Fruit fly (Drosophila melanogaster) whole organism, embryonic: ENCODE data around the gene Mabi.

Experiments used
- Abd-B ChIP-seq: fragments of 200-800 bp; sonication (Bioruptor generic); optimal IDR thresholded peaks from 2 replicates; lab custom pipeline; 2018; ENCODE audit warnings: missing biosample characterization, mild to moderate bottlenecking, missing genetic modification characterization, moderate library complexity
- Adf1 ChIP-seq: fragments of 200-800 bp; sonication (Bioruptor generic); IDR thresholded peaks from 2 replicates; pipeline ENCODE4 v1.3.6; 2022; ENCODE audit warnings: missing biosample characterization, missing genetic modification characterization
- Awh ChIP-seq: fragments of 200-800 bp; sonication (Bioruptor generic); IDR thresholded peaks from 2 replicates; pipeline ENCODE4, ENCODE4 v1.3.6; 2022; ENCODE audit warnings: missing biosample characterization, missing genetic modification characterization
- B-H2 ChIP-seq: fragments of 200-800 bp; sonication (Bioruptor generic); optimal IDR thresholded peaks from 2 replicates; lab custom pipeline; 2018; ENCODE audit warnings: missing biosample characterization, mild to moderate bottlenecking, missing genetic modification characterization
- CG10274 ChIP-seq: fragments of 200-800 bp; sonication (Bioruptor generic); optimal IDR thresholded peaks from 3 replicates; lab custom pipeline; 2017; ENCODE audit warnings: missing biosample characterization, mild to moderate bottlenecking, missing genetic modification characterization
- CG10543 ChIP-seq: fragments of 200-800 bp; sonication (Bioruptor generic); optimal IDR thresholded peaks from 3 replicates; lab custom pipeline; 2017; ENCODE audit warnings: missing biosample characterization, mild to moderate bottlenecking, missing genetic modification characterization, moderate library complexity
- CG12769 ChIP-seq: fragments of 200-800 bp; sonication (Bioruptor generic); optimal IDR thresholded peaks from 2 replicates; lab custom pipeline; 2019; ENCODE audit warnings: missing biosample characterization, mild to moderate bottlenecking, missing genetic modification characterization, moderate library complexity
- CG14441 ChIP-seq: fragments of 200-800 bp; sonication (Bioruptor generic); IDR thresholded peaks from 2 replicates; pipeline ENCODE4 v1.3.6; 2022; ENCODE audit warnings: missing biosample characterization, missing genetic modification characterization
- CG15073 ChIP-seq: fragments of 200-800 bp; sonication (Bioruptor generic); optimal IDR thresholded peaks from 2 replicates; lab custom pipeline; 2016; ENCODE audit warnings: missing biosample characterization, missing genetic modification characterization
- CG17328 ChIP-seq: fragments of 200-800 bp; sonication (Bioruptor generic); IDR thresholded peaks from 2 replicates; pipeline ENCODE4 v1.3.6; 2022; ENCODE audit warnings: missing biosample characterization, missing genetic modification characterization
- CG30403 ChIP-seq: fragments of 200-800 bp; sonication (Bioruptor generic); optimal IDR thresholded peaks from 3 replicates; lab custom pipeline; 2016; ENCODE audit warnings: missing biosample characterization, missing genetic modification characterization
- CG3281 ChIP-seq: fragments of 200-800 bp; sonication (Bioruptor generic); optimal IDR thresholded peaks from 3 replicates; lab custom pipeline; 2017; ENCODE audit warnings: missing biosample characterization, mild to moderate bottlenecking, missing genetic modification characterization
- CG43689 ChIP-seq: fragments of 200-800 bp; sonication (Bioruptor generic); IDR thresholded peaks from 2 replicates; pipeline ENCODE4 v1.3.6; 2022; ENCODE audit warnings: missing biosample characterization, missing genetic modification characterization
- CG4617 ChIP-seq: fragments of 200-800 bp; sonication (Bioruptor generic); optimal IDR thresholded peaks from 3 replicates; lab custom pipeline; 2016; ENCODE audit warnings: missing biosample characterization, missing genetic modification characterization, borderline replicate concordance
- CG6254 ChIP-seq: fragments of 200-800 bp; sonication (Bioruptor generic); optimal IDR thresholded peaks from 3 replicates; lab custom pipeline; 2017; ENCODE audit warnings: mild to moderate bottlenecking, missing biosample characterization, missing genetic modification reagents, missing genetic modification characterization
- CG6689 ChIP-seq: fragments of 200-800 bp; sonication (Bioruptor generic); IDR thresholded peaks from 2 replicates; pipeline ENCODE4 v1.3.6; 2022; ENCODE audit warnings: missing biosample characterization, missing genetic modification characterization
- CG7271 ChIP-seq: fragments of 200-800 bp; sonication (Bioruptor generic); optimal IDR thresholded peaks from 2 replicates; lab custom pipeline; 2018; ENCODE audit warnings: missing biosample characterization, mild to moderate bottlenecking, missing genetic modification characterization, moderate library complexity
- CG8924 ChIP-seq: fragments of 200-800 bp; optimal IDR thresholded peaks from 3 replicates; lab custom pipeline; 2019; ENCODE audit warnings: missing biosample characterization, mild to moderate bottlenecking, missing genetic modification characterization, moderate library complexity
- CG8944 ChIP-seq: fragments of 200-800 bp; sonication (Bioruptor generic); optimal IDR thresholded peaks from 3 replicates; lab custom pipeline; 2016; ENCODE audit warnings: missing biosample characterization, missing genetic modification characterization
- D19B ChIP-seq: fragments of 200-800 bp; sonication (Bioruptor generic); optimal IDR thresholded peaks from 2 replicates; lab custom pipeline; 2017; ENCODE audit warnings: missing biosample characterization, mild to moderate bottlenecking, missing genetic modification characterization
- Elba2 ChIP-seq: fragments of 200-800 bp; sonication (Bioruptor generic); optimal IDR thresholded peaks from 3 replicates; lab custom pipeline; 2016; ENCODE audit warnings: missing biosample characterization, missing genetic modification characterization
- Hey ChIP-seq: fragments of 200-800 bp; sonication (Bioruptor generic); optimal IDR thresholded peaks from 3 replicates; lab custom pipeline; 2018; ENCODE audit warnings: missing biosample characterization, mild to moderate bottlenecking, missing genetic modification characterization
- Lim3 ChIP-seq: fragments of 200-800 bp; sonication (Bioruptor generic); IDR thresholded peaks from 2 replicates; pipeline ENCODE4 v1.3.6; 2022; ENCODE audit warnings: missing biosample characterization, missing genetic modification characterization
- MBD-R2 ChIP-seq: fragments of 200-800 bp; sonication (Bioruptor generic); IDR thresholded peaks from 2 replicates; pipeline ENCODE4 v1.3.6; 2022; ENCODE audit warnings: missing biosample characterization, missing genetic modification characterization
- MESR4 ChIP-seq: fragments of 200-800 bp; sonication (Bioruptor generic); optimal IDR thresholded peaks from 2 replicates; lab custom pipeline; 2018; ENCODE audit warnings: missing biosample characterization, mild to moderate bottlenecking, missing genetic modification characterization, moderate library complexity
- NC2β ChIP-seq: fragments of 200-800 bp; sonication (Bioruptor generic); optimal IDR thresholded peaks from 2 replicates; lab custom pipeline; 2016; ENCODE audit warnings: missing biosample characterization, missing genetic modification characterization
- NfI ChIP-seq: fragments of 200-800 bp; sonication (Bioruptor generic); optimal IDR thresholded peaks from 3 replicates; lab custom pipeline; 2018; ENCODE audit warnings: missing biosample characterization, mild to moderate bottlenecking, missing genetic modification characterization, moderate library complexity
- Sry-β ChIP-seq: fragments of 200-800 bp; sonication (Bioruptor generic); optimal IDR thresholded peaks from 2 replicates; lab custom pipeline; 2018; ENCODE audit warnings: missing biosample characterization, mild to moderate bottlenecking, missing genetic modification characterization, moderate library complexity
- TFAM ChIP-seq: fragments of 200-800 bp; sonication (Bioruptor generic); optimal IDR thresholded peaks from 2 replicates; lab custom pipeline; 2017; ENCODE audit warnings: missing biosample characterization, missing genetic modification characterization, inconsistent platforms
- ab ChIP-seq: fragments of 200-800 bp; sonication (Bioruptor generic); optimal IDR thresholded peaks from 2 replicates; lab custom pipeline; 2016; ENCODE audit warnings: missing biosample characterization, missing genetic modification characterization
- ara ChIP-seq: fragments of 200-800 bp; sonication (Bioruptor generic); IDR thresholded peaks from 2 replicates; pipeline ENCODE4 v1.3.6; 2022; ENCODE audit warnings: missing biosample characterization, missing genetic modification characterization
- ewg ChIP-seq: fragments of 200-800 bp; sonication (Bioruptor generic); optimal IDR thresholded peaks from 3 replicates; lab custom pipeline; 2017; ENCODE audit warnings: mild to moderate bottlenecking, missing biosample characterization, missing genetic modification reagents, missing genetic modification characterization
- exex ChIP-seq: fragments of 200-800 bp; sonication (Bioruptor generic); optimal IDR thresholded peaks from 4 replicates; lab custom pipeline; 2018; ENCODE audit warnings: missing biosample characterization, mild to moderate bottlenecking, missing genetic modification characterization, moderate library complexity
- fd102C ChIP-seq: fragments of 200-800 bp; sonication (Bioruptor generic); optimal IDR thresholded peaks from 2 replicates; lab custom pipeline; 2018; ENCODE audit warnings: missing biosample characterization, mild to moderate bottlenecking, missing genetic modification characterization, moderate library complexity
- hb ChIP-seq: fragments of 200-800 bp; sonication (Bioruptor generic); IDR thresholded peaks from 3 replicates; pipeline ENCODE4 v1.3.6; 2022; ENCODE audit warnings: missing biosample characterization, missing genetic modification characterization; ENCODE audit not compliant: partially characterized antibody
- hkb ChIP-seq, 2 experiments: fragments of 200-800 bp in 1 of 2; fragments of >200 bp in 1 of 2; sonication (Bioruptor generic) in 1 of 2; IDR thresholded peaks in 1 of 2; optimal IDR thresholded peaks in 1 of 2; 2 replicates each; pipeline versions ENCODE4 v1.3.6 to Lab custom; 2017 to 2022; ENCODE audit warnings: missing biosample characterization in 1 of 2, missing genetic modification characterization in 1 of 2
- luna ChIP-seq: fragments of 200-800 bp; sonication (Bioruptor generic); optimal IDR thresholded peaks from 2 replicates; lab custom pipeline; 2016; ENCODE audit warnings: missing biosample characterization, missing genetic modification characterization
- mld ChIP-seq: fragments of 200-800 bp; sonication (Bioruptor generic); IDR thresholded peaks from 3 replicates; pipeline ENCODE4 v1.3.6; 2022; ENCODE audit warnings: missing biosample characterization, missing genetic modification characterization; ENCODE audit not compliant: partially characterized antibody
- pan ChIP-seq, 4 experiments: fragments of >200 bp in 3 of 4; fragments of 200-800 bp in 1 of 4; sonication (Bioruptor generic) in 1 of 4; optimal IDR thresholded peaks in 3 of 4; IDR thresholded peaks in 1 of 4; 2 replicates each; pipeline versions ENCODE4 v1.3.6 to Lab custom; 2017 to 2022; ENCODE audit warnings: missing biosample characterization in 2 of 4, missing genetic modification characterization in 2 of 4, mixed read lengths in 1 of 4
- run ChIP-seq: fragments of 200-800 bp; sonication (Bioruptor generic); optimal IDR thresholded peaks from 3 replicates; lab custom pipeline; 2018; ENCODE audit warnings: missing biosample characterization, mild to moderate bottlenecking, missing genetic modification characterization
- scrt ChIP-seq: fragments of 200-800 bp; sonication (Bioruptor generic); optimal IDR thresholded peaks from 2 replicates; lab custom pipeline; 2018; ENCODE audit warnings: missing biosample characterization, mild to moderate bottlenecking, missing genetic modification characterization, moderate library complexity
- slbo ChIP-seq: fragments of 200-800 bp; sonication (Bioruptor generic); IDR thresholded peaks from 2 replicates; pipeline ENCODE4 v1.3.6; 2022; ENCODE audit warnings: missing biosample characterization, missing genetic modification characterization
- sob ChIP-seq: fragments of 200-800 bp; sonication (Bioruptor generic); IDR thresholded peaks from 2 replicates; pipeline ENCODE4 v1.3.6; 2022; ENCODE audit warnings: missing biosample characterization, missing genetic modification characterization
- ssp ChIP-seq: fragments of 200-800 bp; sonication (Bioruptor generic); IDR thresholded peaks from 2 replicates; pipeline ENCODE4 v1.3.6; 2022; ENCODE audit warnings: missing biosample characterization, missing genetic modification characterization
- wek ChIP-seq: fragments of 200-800 bp; sonication (Bioruptor generic); optimal IDR thresholded peaks from 3 replicates; lab custom pipeline; 2018; ENCODE audit warnings: missing biosample characterization, mild to moderate bottlenecking, missing genetic modification characterization, moderate library complexity
- zen ChIP-seq: fragments of 200-800 bp; sonication (Bioruptor generic); optimal IDR thresholded peaks from 3 replicates; lab custom pipeline; 2018; ENCODE audit warnings: missing biosample characterization, mild to moderate bottlenecking, missing genetic modification characterization, moderate library complexity

Gene Mabi

dm6 chr2L:13203437-13204137 lies 30.9 kb downstream of the Mabi start, which contains the start of gene Pect (continued):
- TF ChIP-seq wek (GFP tag; lab: Kevin White, UChicago) (peak; percentile 5), ewg (GFP tag; lab: Kevin White, UChicago) (peak; percentile 98)
- TF ChIP-seq, all 482 proteins: peak for 136

dm6 chr2L:13202960-13203436 lies 31.5 kb downstream of the Mabi start, which contains the start of gene CG16972:
TSS of gene CG16972 (minus strand) at chr2L:13203295.
- TF ChIP-seq ara (GFP tag; lab: Robert Waterston, UW) (0 out of 2 replicates have a peak, but pooled peaks have one; percentile 1), ab (no peak), Hey (tag; lab: Kevin White, UChicago) (no peak), D19B (no peak), pan (optimal IDR thresholded peaks at IDR 0.05; lab: Kevin White, UChicago) (no peak), pan (GFP tag; optimal IDR thresholded peaks at IDR 0.05 in 1 of 2, IDR thresholded peaks at IDR 0.05 in 1 of 2) (peak in 1 of 2 experiments; percentile 53), Lim3 (GFP tag; lab: Robert Waterston, UW) (no peak), TFAM (no peak), CG8944 (GFP tag; lab: Kevin White, UChicago) (no peak), MESR4 (GFP tag; lab: Kevin White, UChicago) (peak; percentile 64), CG15073 (GFP tag; lab: Kevin White, UChicago) (no peak), CG12769 (tag; lab: Kevin White, UChicago) (no peak), CG10543 (GFP tag; lab: Kevin White, UChicago) (no peak), CG3281 (GFP tag; lab: Kevin White, UChicago) (no peak), hb (GFP tag; lab: Robert Waterston, UW) (no peak), Sry-β (GFP tag; lab: Kevin White, UChicago) (no peak), NfI (GFP tag; lab: Kevin White, UChicago) (no peak), luna (GFP tag; lab: Kevin White, UChicago) (no peak), CG7271 (no peak), sob (GFP tag; lab: Robert Waterston, UW) (no peak), B-H2 (GFP tag; lab: Kevin White, UChicago) (no peak), CG6254 (GFP tag; lab: Kevin White, UChicago) (no peak), NC2β (GFP tag; lab: Kevin White, UChicago) (no peak), MBD-R2 (GFP tag; lab: Robert Waterston, UW) (peak; percentile 44), CG43689 (GFP tag; lab: Robert Waterston, UW) (no peak), exex (no peak), mld (GFP tag; lab: Robert Waterston, UW) (0 out of 3 replicates have a peak, but pooled peaks have one; percentile 29), fd102C (GFP tag; lab: Kevin White, UChicago) (no peak), CG10274 (no peak), scrt (GFP tag; lab: Kevin White, UChicago) (no peak), CG4617 (GFP tag; lab: Kevin White, UChicago) (peak; percentile 71), CG6689 (0 out of 2 replicates have a peak, but pooled peaks have one; percentile 12), CG14441 (GFP tag; lab: Robert Waterston, UW) (no peak), slbo (GFP tag; lab: Robert Waterston, UW) (no peak), CG30403 (GFP tag; lab: Kevin White, UChicago) (peak; percentile 50), CG8924 (tag; lab: Kevin White, UChicago) (no peak), hkb (optimal IDR thresholded peaks at IDR 0.05; lab: Kevin White, UChicago) (no peak), hkb (GFP tag; IDR thresholded peaks at IDR 0.05; lab: Robert Waterston, UW) (no peak), Adf1 (GFP tag; lab: Robert Waterston, UW) (no peak), Awh (GFP tag; lab: Robert Waterston, UW) (0 out of 2 replicates have a peak, but pooled peaks have one; percentile 9), zen (tag; lab: Kevin White, UChicago) (no peak), Elba2 (GFP tag; lab: Kevin White, UChicago) (peak; percentile 30), run (tag; lab: Kevin White, UChicago) (no peak), ssp (GFP tag; lab: Robert Waterston, UW) (no peak), CG17328 (GFP tag; lab: Robert Waterston, UW) (no peak), Abd-B (GFP tag; lab: Kevin White, UChicago) (no peak)
